Fruit fly (Drosophila melanogaster): Measurements from ENCODE around the gene CG13029.

DNA sequence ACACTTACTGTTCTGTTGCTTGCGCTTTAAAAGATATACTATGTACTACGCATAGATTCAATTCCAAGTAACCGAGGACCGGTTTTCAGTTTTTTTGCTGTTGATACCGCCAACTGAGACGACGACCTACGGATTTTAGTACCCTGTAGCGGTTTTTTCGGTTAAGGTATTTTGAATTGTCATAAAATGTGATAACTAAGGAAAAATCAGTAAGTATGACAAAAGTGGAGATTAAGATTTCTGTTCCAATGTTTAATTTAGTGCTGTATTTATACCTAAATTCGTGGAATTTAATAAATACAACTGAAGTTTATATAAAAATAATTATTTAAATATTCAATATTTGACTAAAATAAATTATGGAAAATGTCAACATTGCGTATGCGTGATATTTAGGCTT lies 20.7 kb downstream of the CG13029 start:
- TF ChIP-seq cnc (optimal IDR thresholded peaks at IDR 0.05) (no peak), cic (GFP tag; optimal IDR thresholded peaks at IDR 0.05) (no peak), CG5204 (GFP tag; optimal IDR thresholded peaks at IDR 0.05) (no peak), kay (GFP tag; ENCODE audit: borderline replicate concordance) (no peak), CG7101 (tag; optimal IDR thresholded peaks at IDR 0.05) (no peak), CG14711 (tag; optimal IDR thresholded peaks at IDR 0.05) (no peak), Hr96 (GFP tag; optimal IDR thresholded peaks at IDR 0.05) (no peak), Crg-1 (GFP tag; optimal IDR thresholded peaks at IDR 0.05) (no peak), bab1 (GFP tag; optimal IDR thresholded peaks at IDR 0.05) (no peak), CG33017 (tag; optimal IDR thresholded peaks at IDR 0.05) (no peak), Clk (GFP tag; optimal IDR thresholded peaks at IDR 0.05) (no peak), ovo (GFP tag; optimal IDR thresholded peaks at IDR 0.05) (no peak), toe (GFP tag; optimal IDR thresholded peaks at IDR 0.05) (no peak)
